Worm (Caenorhabditis elegans): ENCODE measurements around the gene sri-47.

ce11 chrII:2659364-2659763, 2.7 kb downstream of the sri-47 start, which contains the start of gene gcy-21:
- no peak for TF ChIP-seq nhr-11 (tag; optimal IDR thresholded peaks at IDR 0.05)
- no peak for TF ChIP-seq fos-1 (tag; optimal IDR thresholded peaks at IDR 0.05)
- no peak for TF ChIP-seq ztf-11 (tag; optimal IDR thresholded peaks at IDR 0.05)
- TF ChIP-seq Y116A8C.19 (tag; optimal IDR thresholded peaks at IDR 0.05; ENCODE audit: borderline replicate concordance) = no peak
- TF ChIP-seq mab-9 (GFP tag; IDR thresholded peaks at IDR 0.05) = no peak
- no peak for TF ChIP-seq mep-1 (tag; optimal IDR thresholded peaks at IDR 0.05)
- TF ChIP-seq lsy-2 (tag; optimal IDR thresholded peaks at IDR 0.05) = no peak
